Fruit fly (Drosophila melanogaster): ENCODE data around the gene CG9926.

dm6 chr3R:13930252-13930651 lies 20.7 kb downstream of the CG9926 start:
- TF ChIP-seq EcR (GFP tag; optimal IDR thresholded peaks at IDR 0.05) (no peak), CG10348 (GFP tag; IDR thresholded peaks at IDR 0.05) (no peak), rn (GFP tag; IDR thresholded peaks at IDR 0.05) (no peak), Pif1B (GFP tag; optimal IDR thresholded peaks at IDR 0.05) (no peak), CG8301 (tag; optimal IDR thresholded peaks at IDR 0.05) (no peak), CG32121 (GFP tag; IDR thresholded peaks at IDR 0.05) (no peak), CG13204 (GFP tag; optimal IDR thresholded peaks at IDR 0.05) (no peak), gl (tag; optimal IDR thresholded peaks at IDR 0.05) (no peak), Snoo (tag; optimal IDR thresholded peaks at IDR 0.05) (no peak), Ets98B (GFP tag; IDR thresholded peaks at IDR 0.05) (no peak), CG14655 (GFP tag; optimal IDR thresholded peaks at IDR 0.05) (no peak)
